Worm (Caenorhabditis elegans): ENCODE measurements around the gene ZK1073.2.

Gene ZK1073.2

DNA sequence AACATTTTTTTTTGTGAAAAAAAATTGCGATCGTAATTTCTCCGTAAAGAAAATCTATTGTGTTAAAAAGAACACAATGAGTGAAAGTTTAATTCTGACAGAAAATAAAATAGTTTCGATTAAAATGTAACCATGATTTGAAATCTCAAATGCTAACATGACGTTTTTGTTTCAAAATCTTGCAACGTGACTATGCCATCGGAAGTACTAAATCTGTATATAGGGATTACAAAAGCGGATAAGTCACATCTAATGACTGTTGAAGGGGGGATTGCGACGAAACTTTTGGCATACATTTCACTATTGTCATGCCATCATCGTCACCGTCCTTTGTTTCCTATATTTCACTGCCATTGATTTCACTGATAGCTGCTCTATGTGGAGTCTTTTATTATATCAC lies 30.9 kb upstream of the ZK1073.2 start, which contains the start of gene col-187:
Gene col-187, plus strand, starts transcription at position 301 of the 400 bp plus-strand sequence.
- TF ChIP-seq Y22D7AL.16 (tag; optimal IDR thresholded peaks at IDR 0.05) (no peak), ets-4 (tag; optimal IDR thresholded peaks at IDR 0.05) (no peak), T23F11.4 (GFP tag; optimal IDR thresholded peaks at IDR 0.05) (no peak), elt-2 (tag; optimal IDR thresholded peaks at IDR 0.05) (no peak), che-1 (tag; optimal IDR thresholded peaks at IDR 0.05) (no peak), ceh-31 (tag; optimal IDR thresholded peaks at IDR 0.05) (no peak), pha-4 (tag; optimal IDR thresholded peaks at IDR 0.05) (no peak), npax-4 (tag; optimal IDR thresholded peaks at IDR 0.05) (no peak), ttx-3 (tag; optimal IDR thresholded peaks at IDR 0.05) (no peak), ref-2 (tag; optimal IDR thresholded peaks at IDR 0.05) (no peak), unc-3 (GFP tag; conservative IDR thresholded peaks at IDR 0.05) (no peak), unc-3 (tag; optimal IDR thresholded peaks at IDR 0.05) (no peak), ceh-2 (tag; optimal IDR thresholded peaks at IDR 0.05) (no peak), ceh-30 (tag; optimal IDR thresholded peaks at IDR 0.05) (no peak), ceh-45 (GFP tag; IDR thresholded peaks at IDR 0.05) (no peak), ztf-16 (tag; optimal IDR thresholded peaks at IDR 0.05) (no peak)

DNA sequence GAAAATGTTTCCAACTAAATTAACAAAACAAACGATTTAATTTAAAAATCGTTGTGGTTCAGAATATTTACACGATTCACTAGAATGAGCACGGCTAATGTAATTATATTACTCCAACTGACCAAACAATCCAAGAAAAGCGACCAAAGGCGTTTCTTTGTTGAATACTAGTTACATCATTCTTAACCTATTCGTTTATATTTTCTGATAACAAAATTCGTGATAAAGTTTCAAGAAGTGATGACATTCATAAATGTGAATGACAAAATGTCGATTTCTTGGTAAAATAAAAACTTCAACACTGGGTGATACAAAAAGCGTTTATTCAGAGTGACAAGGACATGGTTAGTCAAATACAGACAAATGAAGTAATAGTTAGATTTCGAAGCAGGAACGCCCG lies 27.0 kb upstream of the ZK1073.2 start, which contains the start of gene C30F2.4:
Gene C30F2.4, minus strand, starts transcription at position 101 of the 400 bp plus-strand sequence.
- TF ChIP-seq ceh-34 (tag; optimal IDR thresholded peaks at IDR 0.05) (no peak), ztf-16 (tag; optimal IDR thresholded peaks at IDR 0.05) (no peak), unc-86 (tag; optimal IDR thresholded peaks at IDR 0.05) (no peak), pha-4 (tag; optimal IDR thresholded peaks at IDR 0.05) (no peak), sdc-2 (tag; optimal IDR thresholded peaks at IDR 0.05) (no peak), unc-3 (GFP tag; conservative IDR thresholded peaks at IDR 0.05) (no peak), unc-3 (tag; optimal IDR thresholded peaks at IDR 0.05) (no peak), ttx-3 (tag; optimal IDR thresholded peaks at IDR 0.05) (no peak), hlh-8 (tag; optimal IDR thresholded peaks at IDR 0.05) (no peak), rnt-1 (tag; optimal IDR thresholded peaks at IDR 0.05) (no peak), ceh-31 (tag; optimal IDR thresholded peaks at IDR 0.05) (no peak), lim-6 (tag; optimal IDR thresholded peaks at IDR 0.05) (no peak), unc-42 (tag; optimal IDR thresholded peaks at IDR 0.05) (no peak), pax-1 (tag; optimal IDR thresholded peaks at IDR 0.05) (no peak), hlh-15 (tag; optimal IDR thresholded peaks at IDR 0.05) (no peak), ceh-30 (tag; optimal IDR thresholded peaks at IDR 0.05) (no peak), elt-2 (tag; optimal IDR thresholded peaks at IDR 0.05) (no peak)

DNA sequence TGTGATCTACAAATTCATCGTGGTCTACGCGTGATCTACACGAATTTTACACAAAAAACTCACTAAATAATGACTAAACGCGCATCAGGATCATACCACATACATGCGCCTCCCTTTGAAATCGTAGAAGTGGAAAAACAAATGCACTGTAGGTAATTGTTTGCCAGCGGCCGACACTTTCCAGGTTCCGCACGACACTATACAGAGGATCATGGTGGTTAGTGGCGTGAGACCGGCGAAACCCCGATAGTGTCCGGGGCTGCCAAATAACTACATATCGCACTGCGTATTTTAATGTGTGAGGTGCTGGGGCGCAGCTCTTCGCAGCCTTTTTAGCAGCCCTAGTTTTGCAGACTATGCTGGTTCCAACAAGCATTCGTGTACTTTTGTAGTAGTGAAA lies 24.8 kb upstream of the ZK1073.2 start:
- TF ChIP-seq zip-5 (tag; optimal IDR thresholded peaks at IDR 0.05) = no peak
- no peak for TF ChIP-seq dmd-4 (tag; optimal IDR thresholded peaks at IDR 0.05; ENCODE audit: borderline replicate concordance)
- no peak for TF ChIP-seq lin-11 (tag; optimal IDR thresholded peaks at IDR 0.05)
- TF ChIP-seq C38D4.7 (GFP tag; optimal IDR thresholded peaks at IDR 0.05) = no peak
- TF ChIP-seq syd-9 (tag; optimal IDR thresholded peaks at IDR 0.05) = no peak
- no peak for TF ChIP-seq T23F11.4 (GFP tag; optimal IDR thresholded peaks at IDR 0.05)
- TF ChIP-seq unc-3 (GFP tag; conservative IDR thresholded peaks at IDR 0.05) = no peak
- TF ChIP-seq unc-3 (tag; optimal IDR thresholded peaks at IDR 0.05) = no peak
- TF ChIP-seq nfya-1 (tag; optimal IDR thresholded peaks at IDR 0.05) = no peak
- no peak for TF ChIP-seq tbx-2 (tag; optimal IDR thresholded peaks at IDR 0.05)
- TF ChIP-seq odd-2 (tag; optimal IDR thresholded peaks at IDR 0.05) = no peak
- TF ChIP-seq hlh-30 (tag; optimal IDR thresholded peaks at IDR 0.05; ENCODE audit: insufficient read depth) = no peak
- TF ChIP-seq ceh-30 (tag; optimal IDR thresholded peaks at IDR 0.05) = no peak
- no peak for TF ChIP-seq hlh-6 (tag; optimal IDR thresholded peaks at IDR 0.05)
- no peak for TF ChIP-seq mec-3 (tag; optimal IDR thresholded peaks at IDR 0.05; ENCODE audit: borderline replicate concordance)
- TF ChIP-seq unc-86 (tag; optimal IDR thresholded peaks at IDR 0.05) = no peak

DNA sequence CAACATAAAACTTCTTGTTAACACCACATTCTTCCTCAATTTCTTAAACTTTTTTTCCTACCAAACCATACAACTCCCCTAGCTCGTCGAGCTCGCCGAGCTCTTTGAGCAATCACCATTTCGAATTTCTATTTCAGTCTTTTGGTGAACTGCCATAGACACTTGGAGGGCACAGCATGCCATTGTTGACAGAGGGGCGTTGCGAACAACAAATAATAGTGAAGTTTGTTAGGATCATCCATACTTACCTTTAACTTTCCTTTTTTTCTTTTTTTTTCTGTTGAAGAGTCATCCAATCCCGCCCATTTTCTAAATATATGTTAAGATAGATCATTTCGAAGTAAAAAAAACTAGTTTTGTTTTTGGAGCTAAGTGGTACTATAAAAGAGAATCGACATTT lies 21.5 kb upstream of the ZK1073.2 start, which contains the start of gene idpp-14:
Gene idpp-14, plus strand, starts transcription at position 324 of the 400 bp plus-strand sequence.
- no peak for TF ChIP-seq elt-4 (tag; optimal IDR thresholded peaks at IDR 0.05)
- TF ChIP-seq ceh-14 (tag; optimal IDR thresholded peaks at IDR 0.05) = no peak
- no peak for TF ChIP-seq pag-3 (tag; optimal IDR thresholded peaks at IDR 0.05; ENCODE audit: borderline replicate concordance)
- no peak for TF ChIP-seq nhr-232 (tag; optimal IDR thresholded peaks at IDR 0.05)
- no peak for TF ChIP-seq ttx-3 (tag; optimal IDR thresholded peaks at IDR 0.05)
- TF ChIP-seq ceh-6 (GFP tag; optimal IDR thresholded peaks at IDR 0.05) = no peak
- no peak for TF ChIP-seq ref-2 (tag; optimal IDR thresholded peaks at IDR 0.05)
